Worm (Caenorhabditis elegans): ENCODE results near the gene kin-15.

ce11 chrII:9436009-9436408 lies 2.5 kb upstream of the kin-15 start, which contains the start of gene kin-16:
- no peak for TF ChIP-seq pha-4 (tag; optimal IDR thresholded peaks at IDR 0.05)
- TF ChIP-seq ceh-9 (tag; optimal IDR thresholded peaks at IDR 0.05): no peak
- TF ChIP-seq snpc-4 (tag; optimal IDR thresholded peaks at IDR 0.05): no peak
- no peak for TF ChIP-seq nhr-12 (tag; optimal IDR thresholded peaks at IDR 0.05)
- no peak for TF ChIP-seq unc-62 (GFP tag; optimal IDR thresholded peaks at IDR 0.05)
- TF ChIP-seq ceh-82 (tag; optimal IDR thresholded peaks at IDR 0.05): no peak
- TF ChIP-seq ztf-4 (tag; optimal IDR thresholded peaks at IDR 0.05): no peak
- TF ChIP-seq nhr-67 (tag; optimal IDR thresholded peaks at IDR 0.05): no peak
- TF ChIP-seq zag-1 (tag; optimal IDR thresholded peaks at IDR 0.05): no peak
- no peak for TF ChIP-seq mdl-1 (tag; optimal IDR thresholded peaks at IDR 0.05)

Data from whole organism, L3 larva.